Fruit fly (Drosophila melanogaster): ENCODE data around the gene ens.
A peak's percentile ranks its signal among the peaks of the same experiment; 100 is the strongest.

ens gene

DNA sequence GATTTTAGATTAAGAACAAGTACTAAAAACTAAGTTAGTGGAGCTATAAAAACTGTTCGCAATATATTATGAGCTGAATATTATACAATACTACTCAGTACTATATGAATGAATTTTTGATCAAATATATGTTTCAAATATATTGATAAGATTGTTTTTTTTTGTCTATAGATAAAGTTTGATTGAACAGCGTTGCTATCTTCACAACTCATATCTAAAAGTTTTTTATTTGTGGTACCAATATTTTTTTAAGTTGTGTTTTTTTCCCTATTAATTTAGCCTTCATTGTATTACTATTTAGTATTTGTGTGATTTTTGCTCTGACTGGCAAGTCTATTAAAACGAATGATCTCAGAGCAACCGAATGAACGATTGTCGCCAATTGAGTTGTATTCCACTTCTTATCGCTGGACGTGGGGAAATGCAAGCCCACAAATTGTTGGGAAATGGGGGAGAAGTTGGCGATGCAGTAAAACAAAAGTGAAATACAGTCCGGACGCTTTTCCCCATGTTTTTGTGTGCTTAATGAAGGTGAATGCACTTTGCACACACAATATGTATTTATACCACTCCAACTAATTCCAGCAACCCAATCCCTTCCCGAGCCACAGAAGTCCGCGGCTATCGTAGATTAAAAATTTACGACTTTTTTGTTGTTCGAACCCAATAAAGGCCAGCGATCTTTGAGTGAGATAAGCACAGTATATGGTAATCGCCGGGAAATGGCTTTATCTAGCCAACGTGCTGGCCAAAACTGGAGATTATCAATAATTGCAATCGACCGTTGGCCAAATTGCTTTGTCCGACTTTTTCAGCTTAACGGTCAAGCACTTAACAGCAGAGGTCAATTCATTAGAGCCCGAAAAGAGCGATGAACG is 17.6 kb downstream of the ens start:
- TF ChIP-seq cic (GFP tag; optimal IDR thresholded peaks at IDR 0.05), result peak; percentile 69
- TF ChIP-seq CG14711 (tag; optimal IDR thresholded peaks at IDR 0.05), result peak; percentile 83
- TF ChIP-seq Crg-1 (GFP tag; optimal IDR thresholded peaks at IDR 0.05), result no peak
- no peak for TF ChIP-seq ovo (GFP tag; optimal IDR thresholded peaks at IDR 0.05)
- peak; percentile 24 for TF ChIP-seq bab1 (GFP tag; optimal IDR thresholded peaks at IDR 0.05)
- TF ChIP-seq CG7045 (GFP tag; optimal IDR thresholded peaks at IDR 0.05), result no peak
- TF ChIP-seq CG11617 (GFP tag; optimal IDR thresholded peaks at IDR 0.05), result peak; percentile 50
- no peak for TF ChIP-seq CG12768 (GFP tag; optimal IDR thresholded peaks at IDR 0.05)
- peak; percentile 61 for TF ChIP-seq CG7101 (tag; optimal IDR thresholded peaks at IDR 0.05)
- no peak for TF ChIP-seq CG5204 (GFP tag; optimal IDR thresholded peaks at IDR 0.05)
- no peak for TF ChIP-seq CG1620 (GFP tag; optimal IDR thresholded peaks at IDR 0.05)
- no peak for TF ChIP-seq Mnt (GFP tag; optimal IDR thresholded peaks at IDR 0.05)
- TF ChIP-seq cnc (optimal IDR thresholded peaks at IDR 0.05), result no peak
- no peak for TF ChIP-seq toe (GFP tag; optimal IDR thresholded peaks at IDR 0.05)
- no peak for TF ChIP-seq Clk (GFP tag; optimal IDR thresholded peaks at IDR 0.05)
- TF ChIP-seq CG33017 (tag; optimal IDR thresholded peaks at IDR 0.05), result peak; percentile 70
- no peak for TF ChIP-seq Hr96 (GFP tag; optimal IDR thresholded peaks at IDR 0.05)
- TF ChIP-seq pad (GFP tag; optimal IDR thresholded peaks at IDR 0.05), result peak; percentile 42
- peak; percentile 20 for TF ChIP-seq tj (GFP tag; optimal IDR thresholded peaks at IDR 0.05)
- TF ChIP-seq kay (GFP tag; ENCODE audit: borderline replicate concordance), result no peak

DNA sequence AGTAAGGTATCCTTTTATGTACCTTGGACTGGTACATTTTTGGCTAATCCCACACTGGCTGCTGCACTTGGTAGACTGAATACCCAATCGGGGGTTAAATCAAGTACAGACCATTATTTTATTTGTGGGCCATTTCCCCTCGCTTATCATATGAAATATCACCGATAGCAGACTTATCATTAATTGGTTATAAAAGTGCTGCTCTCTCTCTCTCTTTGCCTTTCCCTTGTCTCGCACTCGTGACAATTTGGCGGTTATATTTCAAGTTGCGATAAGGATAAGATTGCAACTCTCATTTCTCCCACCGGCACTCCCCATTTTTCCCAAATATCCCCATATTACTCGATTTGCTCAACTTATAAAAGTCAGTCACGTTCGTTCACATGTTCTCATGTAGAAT is 18.6 kb downstream of the ens start:
- TF ChIP-seq Clk (GFP tag; optimal IDR thresholded peaks at IDR 0.05), result no peak
- TF ChIP-seq Hr96 (GFP tag; optimal IDR thresholded peaks at IDR 0.05), result no peak
- no peak for TF ChIP-seq kay (GFP tag; ENCODE audit: borderline replicate concordance)
- peak; percentile 51 for TF ChIP-seq pad (GFP tag; optimal IDR thresholded peaks at IDR 0.05)
- no peak for TF ChIP-seq CG11617 (GFP tag; optimal IDR thresholded peaks at IDR 0.05)
- TF ChIP-seq ovo (GFP tag; optimal IDR thresholded peaks at IDR 0.05), result no peak
- no peak for TF ChIP-seq CG1620 (GFP tag; optimal IDR thresholded peaks at IDR 0.05)

DNA sequence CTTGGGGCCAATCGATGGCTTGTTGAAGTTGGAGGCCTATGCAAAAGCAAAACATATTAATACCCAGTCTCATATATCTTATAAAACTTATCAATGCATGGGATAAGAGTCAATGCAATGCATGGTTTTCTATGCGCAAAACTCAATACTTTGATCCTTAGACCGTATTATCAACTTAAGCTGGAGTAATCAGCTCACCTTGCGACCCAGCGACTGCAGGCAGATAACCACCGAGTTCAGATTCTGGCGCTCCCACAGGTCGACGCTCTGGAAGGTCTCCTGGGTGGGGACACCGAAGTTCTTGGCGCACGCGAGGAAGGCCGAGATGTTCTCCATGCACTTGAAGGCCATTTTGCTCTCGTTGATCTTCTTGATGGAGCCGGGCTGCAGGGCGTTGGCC is 19.2 kb downstream of the ens start:
- TF ChIP-seq CG5204 (GFP tag; optimal IDR thresholded peaks at IDR 0.05), result no peak
- TF ChIP-seq cnc (optimal IDR thresholded peaks at IDR 0.05), result no peak
- TF ChIP-seq ovo (GFP tag; optimal IDR thresholded peaks at IDR 0.05), result no peak
- no peak for TF ChIP-seq toe (GFP tag; optimal IDR thresholded peaks at IDR 0.05)
- TF ChIP-seq CG12768 (GFP tag; optimal IDR thresholded peaks at IDR 0.05), result no peak
- TF ChIP-seq CG1620 (GFP tag; optimal IDR thresholded peaks at IDR 0.05), result no peak
- no peak for TF ChIP-seq CG7101 (tag; optimal IDR thresholded peaks at IDR 0.05)
- no peak for TF ChIP-seq kay (GFP tag; ENCODE audit: borderline replicate concordance)
- no peak for TF ChIP-seq CG7045 (GFP tag; optimal IDR thresholded peaks at IDR 0.05)

DNA sequence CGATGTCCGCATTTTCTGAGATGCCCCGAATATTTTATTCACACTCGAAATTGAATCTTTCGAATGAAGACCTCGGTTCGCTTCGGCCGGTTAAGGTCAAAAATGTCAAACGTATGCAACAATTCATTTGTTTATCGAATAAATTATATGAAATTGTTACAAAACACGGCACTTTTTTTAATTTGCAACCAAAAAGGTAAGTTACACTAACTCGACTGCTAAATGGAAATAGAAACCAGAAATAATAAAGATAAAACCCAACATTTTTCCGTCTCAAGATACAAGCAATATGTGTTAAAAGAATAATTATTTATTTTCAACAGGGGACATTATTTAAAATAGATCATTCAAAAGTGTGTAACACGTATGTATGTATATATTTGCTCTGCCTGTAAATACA is 20.4 kb downstream of the ens start:
- TF ChIP-seq kay (GFP tag; ENCODE audit: borderline replicate concordance) (peak; percentile 84), ovo (GFP tag; optimal IDR thresholded peaks at IDR 0.05) (no peak), cic (GFP tag; optimal IDR thresholded peaks at IDR 0.05) (no peak), CG14711 (tag; optimal IDR thresholded peaks at IDR 0.05) (no peak), Clk (GFP tag; optimal IDR thresholded peaks at IDR 0.05) (no peak), tj (GFP tag; optimal IDR thresholded peaks at IDR 0.05) (no peak), bab1 (GFP tag; optimal IDR thresholded peaks at IDR 0.05) (no peak), CG12768 (GFP tag; optimal IDR thresholded peaks at IDR 0.05) (no peak)

DNA sequence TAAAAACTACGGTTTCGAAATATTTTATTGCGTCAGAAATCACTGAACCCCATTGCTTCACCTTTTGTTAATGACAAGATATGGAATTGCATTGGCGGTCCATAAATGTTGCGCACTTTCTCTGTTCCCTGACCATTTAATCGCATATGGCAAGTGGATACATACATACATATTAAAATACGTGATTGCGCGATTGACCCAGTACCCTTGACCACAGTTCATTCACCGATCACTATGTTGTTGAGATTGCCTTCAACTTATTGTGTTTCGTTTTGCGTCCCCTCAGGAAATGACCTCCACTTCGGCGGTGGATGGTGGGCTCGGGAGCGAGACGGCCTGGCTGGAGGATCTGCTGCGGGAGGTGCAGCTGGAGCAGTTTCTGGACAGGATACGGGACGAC is 24.1 kb downstream of the ens start:
- TF ChIP-seq CG7045 (GFP tag; optimal IDR thresholded peaks at IDR 0.05) (no peak), kay (GFP tag; ENCODE audit: borderline replicate concordance) (no peak), ovo (GFP tag; optimal IDR thresholded peaks at IDR 0.05) (no peak), CG7101 (tag; optimal IDR thresholded peaks at IDR 0.05) (no peak), pad (GFP tag; optimal IDR thresholded peaks at IDR 0.05) (no peak)

DNA sequence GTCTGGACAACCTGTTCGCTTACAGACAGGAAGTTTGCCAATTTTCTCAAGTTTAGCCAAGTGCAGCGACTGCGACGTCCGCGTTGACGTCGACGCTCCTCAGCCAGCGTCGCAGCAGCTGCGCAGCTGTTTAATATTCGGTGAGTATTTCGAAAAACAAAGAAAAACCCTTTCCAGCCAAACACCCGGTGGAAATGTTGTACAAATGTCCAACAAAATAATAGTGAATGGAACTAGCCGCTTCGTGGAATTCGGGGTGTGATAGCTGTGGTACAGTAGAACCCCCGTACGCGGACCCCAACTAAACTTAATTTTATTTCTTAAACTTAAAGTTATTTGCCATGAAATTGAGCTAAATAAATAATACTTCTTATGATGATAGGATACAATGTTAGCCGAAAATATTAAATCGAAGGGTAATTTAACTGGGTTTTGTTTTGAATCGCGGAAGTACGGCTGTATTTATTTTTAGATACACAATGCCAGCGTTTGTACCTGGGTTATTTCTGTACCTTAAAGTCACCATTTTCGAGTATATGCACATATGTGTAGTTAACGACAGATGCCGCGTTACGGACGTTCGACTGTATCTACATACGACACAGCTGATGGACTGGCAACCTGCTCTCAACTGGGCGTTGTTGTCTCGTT is 25.4 kb downstream of the ens start:
- TF ChIP-seq CG12768 (GFP tag; optimal IDR thresholded peaks at IDR 0.05) (peak; percentile 23), Crg-1 (GFP tag; optimal IDR thresholded peaks at IDR 0.05) (peak; percentile 21), toe (GFP tag; optimal IDR thresholded peaks at IDR 0.05) (no peak), cnc (optimal IDR thresholded peaks at IDR 0.05) (no peak), bab1 (GFP tag; optimal IDR thresholded peaks at IDR 0.05) (peak; percentile 68), kay (GFP tag; ENCODE audit: borderline replicate concordance) (peak; percentile 42), tj (GFP tag; optimal IDR thresholded peaks at IDR 0.05) (no peak), Clk (GFP tag; optimal IDR thresholded peaks at IDR 0.05) (no peak), Hr96 (GFP tag; optimal IDR thresholded peaks at IDR 0.05) (no peak), Mnt (GFP tag; optimal IDR thresholded peaks at IDR 0.05) (no peak), CG7045 (GFP tag; optimal IDR thresholded peaks at IDR 0.05) (peak; percentile 38), CG11617 (GFP tag; optimal IDR thresholded peaks at IDR 0.05) (peak; percentile 31), pad (GFP tag; optimal IDR thresholded peaks at IDR 0.05) (peak; percentile 21), CG14711 (tag; optimal IDR thresholded peaks at IDR 0.05) (peak; percentile 32), CG7101 (tag; optimal IDR thresholded peaks at IDR 0.05) (peak; percentile 16), CG33017 (tag; optimal IDR thresholded peaks at IDR 0.05) (peak; percentile 33), CG1620 (GFP tag; optimal IDR thresholded peaks at IDR 0.05) (peak; percentile 28)

Measured in whole organism, adult.